Worm (Caenorhabditis elegans) whole organism, late embryonic: ENCODE results near the gene D1005.5.

Experiments
- C08G9.2 ChIP-seq: sonication (generic microtip); optimal IDR thresholded peaks from 2 replicates; lab custom pipeline; 2016; ENCODE audit warnings: mild to moderate bottlenecking, missing genetic modification characterization, moderate library complexity, missing compliant biosample characterization
- F13H6.1 ChIP-seq: sonication (generic microtip); optimal IDR thresholded peaks from 2 replicates; lab custom pipeline; 2016; ENCODE audit warnings: missing genetic modification characterization, missing compliant biosample characterization
- K02D7.2 ChIP-seq: sonication (generic microtip); optimal IDR thresholded peaks from 2 replicates; lab custom pipeline; 2017; ENCODE audit warnings: mild to moderate bottlenecking, missing genetic modification characterization, missing compliant biosample characterization
- K09A11.1 ChIP-seq: sonication (generic microtip); optimal IDR thresholded peaks from 2 replicates; lab custom pipeline; 2017; ENCODE audit warnings: antibody characterized with exemption, mild to moderate bottlenecking, missing genetic modification characterization, missing compliant biosample characterization; ENCODE audit not compliant: insufficient read depth
- ceh-14 ChIP-seq: sonication (generic microtip); optimal IDR thresholded peaks from 2 replicates; lab custom pipeline; 2016; ENCODE audit warnings: missing genotype, missing genetic modification characterization, missing compliant biosample characterization
- ceh-2 ChIP-seq: sonication (generic microtip); optimal IDR thresholded peaks from 2 replicates; lab custom pipeline; 2016; ENCODE audit warnings: missing genotype, missing genetic modification characterization, missing compliant biosample characterization
- ceh-45 ChIP-seq: fragments of 200-800 bp; sonication (Bioruptor generic); IDR thresholded peaks from 2 replicates; pipeline ENCODE4 v1.3.6; 2022; ENCODE audit warnings: missing genetic modification reagents, missing genetic modification characterization, missing compliant biosample characterization
- ceh-6 ChIP-seq: fragments of 200-800 bp; sonication (Bioruptor generic); optimal IDR thresholded peaks from 2 replicates; lab custom pipeline; 2018; ENCODE audit warnings: mild to moderate bottlenecking, missing genetic modification characterization, missing compliant biosample characterization
- ceh-9 ChIP-seq: sonication (generic microtip); optimal IDR thresholded peaks from 2 replicates; lab custom pipeline; 2016; ENCODE audit warnings: mild to moderate bottlenecking, missing genetic modification characterization, inconsistent platforms, missing compliant biosample characterization
- dmd-4 ChIP-seq: sonication (generic microtip); optimal IDR thresholded peaks from 2 replicates; lab custom pipeline; 2016; ENCODE audit warnings: borderline replicate concordance, missing genetic modification characterization, missing compliant biosample characterization
- elt-2 ChIP-seq: sonication (generic microtip); optimal IDR thresholded peaks from 2 replicates; lab custom pipeline; 2016; ENCODE audit warnings: missing genetic modification reagents, missing genetic modification characterization, missing compliant biosample characterization
- elt-4 ChIP-seq: sonication (generic microtip); optimal IDR thresholded peaks from 2 replicates; lab custom pipeline; 2016; ENCODE audit warnings: missing genetic modification characterization, missing compliant biosample characterization
- eyg-1 ChIP-seq: sonication (generic microtip); optimal IDR thresholded peaks from 2 replicates; lab custom pipeline; 2016; ENCODE audit warnings: missing genotype, missing genetic modification characterization, missing compliant biosample characterization
- fkh-10 ChIP-seq: fragments of 150-350 bp; optimal IDR thresholded peaks from 2 replicates; lab custom pipeline; 2014; ENCODE audit warnings: missing biosample characterization, missing genetic modification reagents, missing genetic modification characterization
- fkh-6 ChIP-seq: sonication (generic microtip); optimal IDR thresholded peaks from 2 replicates; lab custom pipeline; 2016; ENCODE audit warnings: missing genetic modification characterization, missing compliant biosample characterization
- hlh-8 ChIP-seq: sonication (generic microtip); optimal IDR thresholded peaks from 2 replicates; lab custom pipeline; 2016; ENCODE audit warnings: missing genotype, missing genetic modification characterization, missing compliant biosample characterization
- lim-6 ChIP-seq: sonication (generic microtip); optimal IDR thresholded peaks from 2 replicates; lab custom pipeline; 2016; ENCODE audit warnings: missing genetic modification characterization, missing compliant biosample characterization
- lin-11 ChIP-seq: fragments of 200-800 bp; sonication (Bioruptor generic); optimal IDR thresholded peaks from 2 replicates; lab custom pipeline; 2018; ENCODE audit warnings: mild to moderate bottlenecking, missing genetic modification characterization, missing compliant biosample characterization
- madf-2 ChIP-seq: sonication (generic microtip); optimal IDR thresholded peaks from 2 replicates; lab custom pipeline; 2017; ENCODE audit warnings: missing genetic modification characterization, missing compliant biosample characterization
- nfya-1 ChIP-seq: sonication (generic microtip); optimal IDR thresholded peaks from 2 replicates; lab custom pipeline; 2017; ENCODE audit warnings: missing genetic modification characterization, mild to moderate bottlenecking, missing compliant biosample characterization, antibody characterized with exemption, moderate library complexity
- nhr-11 ChIP-seq: fragments of 150-350 bp; optimal IDR thresholded peaks from 2 replicates; lab custom pipeline; 2014; ENCODE audit warnings: missing biosample characterization, missing genetic modification characterization
- nhr-232 ChIP-seq: sonication (generic microtip); optimal IDR thresholded peaks from 2 replicates; lab custom pipeline; 2016; ENCODE audit warnings: missing genetic modification characterization, missing compliant biosample characterization
- npax-4 ChIP-seq: sonication (generic microtip); optimal IDR thresholded peaks from 2 replicates; lab custom pipeline; 2016; ENCODE audit warnings: missing genetic modification characterization, missing compliant biosample characterization
- pha-2 ChIP-seq: sonication (generic microtip); optimal IDR thresholded peaks from 2 replicates; lab custom pipeline; 2017; ENCODE audit warnings: mild to moderate bottlenecking, missing genetic modification characterization, missing compliant biosample characterization
- pha-4 ChIP-seq: fragments of 150-350 bp; optimal IDR thresholded peaks from 2 replicates; lab custom pipeline; 2018; ENCODE audit warnings: missing biosample characterization, missing genetic modification reagents, missing genetic modification characterization
- pqm-1 ChIP-seq: sonication (generic microtip); optimal IDR thresholded peaks from 2 replicates; lab custom pipeline; 2016; ENCODE audit warnings: missing genetic modification characterization, missing compliant biosample characterization
- ref-2 ChIP-seq: sonication (generic microtip); optimal IDR thresholded peaks from 2 replicates; lab custom pipeline; 2016; ENCODE audit warnings: missing genetic modification characterization, missing compliant biosample characterization
- rnt-1 ChIP-seq: sonication (generic microtip); optimal IDR thresholded peaks from 2 replicates; lab custom pipeline; 2016; ENCODE audit warnings: missing genetic modification characterization, missing compliant biosample characterization
- sdc-2 ChIP-seq: sonication (generic microtip); optimal IDR thresholded peaks from 2 replicates; lab custom pipeline; 2016; ENCODE audit warnings: missing genotype, missing genetic modification characterization, missing compliant biosample characterization
- sox-4 ChIP-seq: sonication (generic microtip); optimal IDR thresholded peaks from 2 replicates; lab custom pipeline; 2017; ENCODE audit warnings: mild to moderate bottlenecking, missing genetic modification characterization, inconsistent platforms, missing compliant biosample characterization
- tbx-2 ChIP-seq: sonication (generic microtip); optimal IDR thresholded peaks from 2 replicates; lab custom pipeline; 2016; ENCODE audit warnings: missing genetic modification characterization, missing compliant biosample characterization
- tbx-7 ChIP-seq: sonication (generic microtip); optimal IDR thresholded peaks from 2 replicates; lab custom pipeline; 2016; ENCODE audit warnings: missing genotype, missing genetic modification characterization, missing compliant biosample characterization
- ttx-3 ChIP-seq: sonication (generic microtip); optimal IDR thresholded peaks from 2 replicates; lab custom pipeline; 2016; ENCODE audit warnings: missing genetic modification reagents, missing genetic modification characterization, missing compliant biosample characterization
- unc-3 ChIP-seq, 2 experiments: fragments of 200-800 bp in 1 of 2; sonication (Bioruptor generic) in 1 of 2; sonication (generic microtip) in 1 of 2; conservative IDR thresholded peaks in 1 of 2; optimal IDR thresholded peaks in 1 of 2; 2 replicates each; pipeline versions ENCODE4 v1.3.6 to Lab custom; 2016 to 2022; ENCODE audit warnings: missing compliant biosample characterization in 2 of 2, missing genetic modification characterization in 2 of 2, missing genetic modification reagents in 1 of 2
- unc-86 ChIP-seq: sonication (generic microtip); optimal IDR thresholded peaks from 2 replicates; lab custom pipeline; 2016; ENCODE audit warnings: missing genetic modification characterization, missing compliant biosample characterization
- zip-5 ChIP-seq: sonication (generic microtip); optimal IDR thresholded peaks from 2 replicates; lab custom pipeline; 2016; ENCODE audit warnings: missing genetic modification characterization, missing compliant biosample characterization
- ztf-16 ChIP-seq: sonication (generic microtip); optimal IDR thresholded peaks from 2 replicates; lab custom pipeline; 2017; ENCODE audit warnings: missing genetic modification characterization, missing compliant biosample characterization

Gene D1005.5

DNA sequence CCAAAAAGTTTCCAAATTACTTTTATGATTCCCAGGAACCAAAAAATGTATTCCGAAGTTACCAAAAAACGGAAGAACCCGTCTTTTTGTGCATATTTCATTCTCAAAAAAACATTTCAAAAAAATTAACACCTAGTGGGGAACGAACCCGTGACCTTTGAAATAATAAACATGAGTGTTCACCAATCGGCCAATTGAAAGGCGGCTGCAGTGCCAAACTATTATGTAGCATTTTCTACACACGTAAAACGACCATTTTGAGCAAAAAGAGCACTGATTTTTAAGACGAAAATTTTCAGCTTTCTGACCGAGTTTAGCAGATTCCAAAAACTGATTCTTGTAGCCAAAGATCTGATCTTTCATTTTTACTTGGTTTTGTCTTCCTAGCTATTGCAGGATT lies 18.3 kb upstream of the D1005.5 start:
- TF ChIP-seq hlh-8 (tag; lab: Kevin White, UChicago): no peak
- TF ChIP-seq lin-11 (tag; lab: Kevin White, UChicago): no peak
- no peak for TF ChIP-seq npax-4 (tag; lab: Kevin White, UChicago)
- TF ChIP-seq tbx-2 (tag; lab: Kevin White, UChicago): no peak
- TF ChIP-seq elt-4 (tag; lab: Kevin White, UChicago): no peak
- TF ChIP-seq unc-3 (GFP tag; conservative IDR thresholded peaks at IDR 0.05; lab: Robert Waterston, UW): no peak
- TF ChIP-seq unc-3 (tag; optimal IDR thresholded peaks at IDR 0.05; lab: Kevin White, UChicago): no peak
- no peak for TF ChIP-seq ref-2 (tag; lab: Kevin White, UChicago)
- no peak for TF ChIP-seq C08G9.2 (tag; lab: Kevin White, UChicago)
- no peak for TF ChIP-seq pqm-1 (tag; lab: Kevin White, UChicago)
- no peak for TF ChIP-seq unc-86 (tag; lab: Kevin White, UChicago)
- TF ChIP-seq nhr-232 (tag; lab: Kevin White, UChicago): no peak
- TF ChIP-seq ttx-3 (tag; lab: Kevin White, UChicago): no peak
- no peak for TF ChIP-seq fkh-10

DNA sequence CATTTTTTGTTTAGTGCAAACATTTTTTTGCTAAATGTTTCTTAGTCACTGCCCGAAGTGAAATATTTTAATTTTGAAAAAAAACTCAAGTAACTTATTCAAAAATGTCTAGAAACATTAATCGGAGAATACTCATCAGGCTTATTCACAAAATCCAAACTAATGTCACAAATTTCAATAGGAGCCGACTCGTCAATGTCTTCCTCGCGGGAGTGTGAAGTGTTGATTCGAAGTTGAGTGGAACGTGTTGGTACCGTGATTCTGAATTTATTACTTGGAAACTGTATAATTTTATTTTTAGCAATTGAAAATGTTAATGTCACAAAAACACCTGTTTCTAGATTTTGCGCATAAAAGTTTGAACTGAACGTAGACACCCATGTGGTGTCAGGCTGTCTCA lies 16.8 kb upstream of the D1005.5 start:
- TF ChIP-seq K09A11.1: no peak
- no peak for TF ChIP-seq sox-4 (tag; lab: Kevin White, UChicago)
- no peak for TF ChIP-seq elt-2
- TF ChIP-seq nhr-11 (tag; lab: Kevin White, UChicago): no peak
- no peak for TF ChIP-seq pha-4 (tag; lab: Kevin White, UChicago)
- TF ChIP-seq hlh-8 (tag; lab: Kevin White, UChicago): no peak
- no peak for TF ChIP-seq fkh-10
- TF ChIP-seq lim-6 (tag; lab: Kevin White, UChicago): no peak
- TF ChIP-seq F13H6.1 (tag; lab: Kevin White, UChicago): no peak
- TF ChIP-seq ceh-2: no peak
- no peak for TF ChIP-seq sdc-2 (tag; lab: Kevin White, UChicago)
- no peak for TF ChIP-seq unc-86 (tag; lab: Kevin White, UChicago)
- no peak for TF ChIP-seq pqm-1 (tag; lab: Kevin White, UChicago)
- TF ChIP-seq rnt-1: no peak
- TF ChIP-seq npax-4 (tag; lab: Kevin White, UChicago): no peak
- no peak for TF ChIP-seq zip-5 (tag; lab: Kevin White, UChicago)

DNA sequence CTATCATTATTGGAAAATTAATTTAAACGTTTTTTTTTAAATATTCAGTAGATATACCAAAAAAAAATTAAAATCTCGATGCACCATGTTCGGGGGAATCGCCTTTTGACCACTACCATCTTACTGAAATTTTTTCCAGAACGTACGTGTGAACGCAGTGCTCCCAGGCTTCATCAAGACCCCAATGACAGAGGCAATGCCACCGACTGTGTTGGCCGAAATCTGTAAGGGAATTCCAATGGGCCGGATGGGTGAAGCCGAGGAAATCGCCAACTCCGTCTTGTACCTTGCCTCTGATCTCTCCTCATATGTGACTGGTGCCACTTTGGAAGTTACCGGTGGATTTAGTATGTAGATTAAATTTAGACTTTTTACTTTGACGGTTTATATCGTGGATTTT lies 16.0 kb upstream of the D1005.5 start:
- TF ChIP-seq K02D7.2 (tag; lab: Kevin White, UChicago): no peak
- no peak for TF ChIP-seq dmd-4
- no peak for TF ChIP-seq eyg-1 (tag; lab: Kevin White, UChicago)
- TF ChIP-seq madf-2: no peak
- TF ChIP-seq ceh-2: no peak
- no peak for TF ChIP-seq fkh-6 (tag; lab: Kevin White, UChicago)
- no peak for TF ChIP-seq ztf-16 (tag; lab: Kevin White, UChicago)
- no peak for TF ChIP-seq tbx-2 (tag; lab: Kevin White, UChicago)
- no peak for TF ChIP-seq F13H6.1 (tag; lab: Kevin White, UChicago)
- TF ChIP-seq ceh-45: no peak
- TF ChIP-seq pqm-1 (tag; lab: Kevin White, UChicago): no peak

DNA sequence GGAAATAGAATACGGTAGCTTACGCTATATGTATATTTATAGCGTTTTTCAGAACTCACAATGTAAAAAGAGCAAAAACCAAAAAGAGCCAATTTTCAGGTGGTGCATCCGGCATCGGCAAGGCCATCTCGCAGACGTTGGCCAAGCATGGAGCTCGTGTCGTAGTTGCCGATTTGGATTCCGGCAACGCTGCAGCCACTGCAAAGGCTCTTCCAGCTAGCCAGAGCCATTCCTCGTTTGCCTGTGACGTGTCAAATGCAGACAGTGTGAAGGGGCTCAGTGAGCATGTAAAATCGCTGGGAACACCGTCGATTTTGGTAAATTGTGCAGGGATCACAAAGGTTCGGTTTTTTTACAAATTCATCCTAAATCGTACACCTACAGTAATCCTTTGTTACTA lies 14.3 kb upstream of the D1005.5 start:
- TF ChIP-seq pqm-1 (tag; lab: Kevin White, UChicago): no peak
- no peak for TF ChIP-seq pha-2
- TF ChIP-seq ceh-9 (tag; lab: Kevin White, UChicago): no peak
- no peak for TF ChIP-seq ceh-14
- no peak for TF ChIP-seq nfya-1 (tag; lab: Kevin White, UChicago)
- no peak for TF ChIP-seq tbx-2 (tag; lab: Kevin White, UChicago)
- no peak for TF ChIP-seq madf-2
- TF ChIP-seq ceh-6 (GFP tag; lab: Kevin White, UChicago): no peak
- TF ChIP-seq C08G9.2 (tag; lab: Kevin White, UChicago): no peak
- no peak for TF ChIP-seq ztf-16 (tag; lab: Kevin White, UChicago)
- TF ChIP-seq ref-2 (tag; lab: Kevin White, UChicago): no peak
- no peak for TF ChIP-seq fkh-6 (tag; lab: Kevin White, UChicago)
- no peak for TF ChIP-seq tbx-7
